Fruit fly (Drosophila melanogaster) S2 (cell line): Measurements from ENCODE around the gene Dap160.

Source experiments
- CG8478 ChIP-seq: fragments of >200 bp; optimal IDR thresholded peaks from 2 replicates; lab custom pipeline; 2018
- CTCF ChIP-seq, 2 experiments: fragments of >200 bp; optimal IDR thresholded peaks; 2 replicates each; lab custom pipeline; 2018

dm6 chr2L:21142501-21142849, 328 bp upstream of the Dap160 start:
- TF ChIP-seq CG8478 (lab: Kevin White, UChicago) (no peak), CTCF (optimal IDR thresholded peaks at IDR 0.05; lab: Kevin White, UChicago) (no peak)
